Worm (Caenorhabditis elegans): ENCODE results near the gene srj-8.

- TF ChIP-seq cog-1 (tag; optimal IDR thresholded peaks at IDR 0.05) (no peak), ref-1 (GFP tag; conservative IDR thresholded peaks at IDR 0.05) (no peak)
Measured at ce11 chrV:3250153-3250552, 2.5 kb downstream of the srj-8 start, which contains the start of gene T28A11.13.
